Worm (Caenorhabditis elegans): ENCODE results near the gene Y69E1A.1.

Gene Y69E1A.1

DNA sequence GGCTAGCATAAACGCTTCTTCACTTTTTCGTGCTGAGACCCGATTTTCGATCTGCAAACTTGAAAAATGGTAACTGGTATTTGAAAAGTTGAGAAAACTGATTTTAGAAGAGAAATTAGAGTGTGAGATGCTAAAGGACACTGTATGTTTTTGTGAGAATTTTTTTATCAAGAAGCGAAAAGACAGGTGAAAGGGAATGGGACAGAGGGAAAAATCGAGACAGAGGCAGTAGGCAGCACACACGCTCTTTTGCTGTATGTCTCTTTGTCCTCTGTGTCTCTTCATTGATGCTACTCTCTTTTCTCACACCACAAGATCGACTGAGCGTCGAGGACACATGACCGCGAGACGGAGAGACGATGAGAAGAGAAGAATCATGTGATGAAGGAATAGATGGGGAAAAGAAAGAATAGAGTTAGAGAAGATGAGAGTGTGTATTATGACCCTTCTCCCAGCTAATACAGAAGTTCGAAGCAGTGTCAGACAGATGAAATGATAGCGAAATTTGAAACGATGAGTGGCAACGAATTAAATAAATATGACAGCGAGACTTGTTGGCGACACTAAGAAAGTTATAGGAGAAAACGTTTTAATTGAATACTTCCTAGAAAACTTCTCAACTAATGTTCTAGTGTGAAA is 12.7 kb downstream of the Y69E1A.1 start, which contains the start of gene lgg-2 (continued):
- TF ChIP-seq nhr-43 (tag; optimal IDR thresholded peaks at IDR 0.05; ENCODE audit: poor library complexity, severe bottlenecking) (peak; percentile 95), lin-15B (tag; optimal IDR thresholded peaks at IDR 0.05) (peak; percentile 82), nhr-11 (tag; optimal IDR thresholded peaks at IDR 0.05) (peak; percentile 90), skn-1 (tag; optimal IDR thresholded peaks at IDR 0.05) (peak; percentile 30), lsy-12 (tag; optimal IDR thresholded peaks at IDR 0.05) (peak; percentile 94), pha-4 (tag; optimal IDR thresholded peaks at IDR 0.05) (peak; percentile 95), ama-1 (optimal IDR thresholded peaks at IDR 0.05) (peak; percentile 73), elt-1 (tag; optimal IDR thresholded peaks at IDR 0.05) (peak; percentile 88), nhr-237 (tag; optimal IDR thresholded peaks at IDR 0.05) (no peak), ceh-9 (tag; optimal IDR thresholded peaks at IDR 0.05) (no peak), R02D3.7 (tag; optimal IDR thresholded peaks at IDR 0.05) (peak; percentile 75), zag-1 (tag; optimal IDR thresholded peaks at IDR 0.05) (no peak), eor-1 (tag; optimal IDR thresholded peaks at IDR 0.05) (peak in 1 of 2 experiments; percentile 63), pqm-1 (tag; optimal IDR thresholded peaks at IDR 0.05) (peak; percentile 93), hmg-11 (tag; optimal IDR thresholded peaks at IDR 0.05) (peak; percentile 78), egl-27 (tag; optimal IDR thresholded peaks at IDR 0.05) (peak; percentile 87), elt-2 (tag; optimal IDR thresholded peaks at IDR 0.05) (peak; percentile 92), tbx-2 (tag; optimal IDR thresholded peaks at IDR 0.05) (peak; percentile 88), fkh-2 (tag; optimal IDR thresholded peaks at IDR 0.05) (no peak), snpc-4 (tag; optimal IDR thresholded peaks at IDR 0.05) (peak; percentile 78), ztf-11 (tag; optimal IDR thresholded peaks at IDR 0.05) (no peak), ceh-28 (tag; optimal IDR thresholded peaks at IDR 0.05) (peak; percentile 93), daf-12 (tag; optimal IDR thresholded peaks at IDR 0.05) (no peak), aly-2 (tag; optimal IDR thresholded peaks at IDR 0.05) (no peak), nhr-25 (tag; optimal IDR thresholded peaks at IDR 0.05) (peak; percentile 98), fos-1 (tag; optimal IDR thresholded peaks at IDR 0.05) (peak; percentile 79), ZK546.5 (tag; optimal IDR thresholded peaks at IDR 0.05) (no peak)

DNA sequence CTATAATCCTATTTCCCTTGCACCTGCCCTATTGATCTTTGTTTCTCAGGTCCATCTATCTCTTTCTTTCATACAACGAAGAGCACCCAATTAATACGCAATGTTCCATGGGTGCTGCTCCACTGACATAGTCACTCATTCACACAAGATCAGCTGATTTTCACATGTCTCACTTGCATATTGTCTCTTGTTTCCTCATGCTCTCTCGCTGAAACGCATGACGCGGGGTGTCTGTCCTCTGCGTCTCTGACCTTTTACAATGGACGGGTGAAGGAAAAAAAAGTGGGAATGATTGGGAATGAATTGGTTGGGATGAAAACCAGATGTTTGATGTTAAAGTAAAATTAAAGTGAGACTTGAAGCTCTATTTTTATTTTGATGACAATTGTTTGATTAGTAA is 13.4 kb downstream of the Y69E1A.1 start:
- TF ChIP-seq eor-1 (tag; optimal IDR thresholded peaks at IDR 0.05) (peak in 1 of 2 experiments; percentile 32), ceh-28 (tag; optimal IDR thresholded peaks at IDR 0.05) (peak; percentile 65), jun-1 (tag; optimal IDR thresholded peaks at IDR 0.05) (peak; percentile 75), nfya-1 (tag; optimal IDR thresholded peaks at IDR 0.05; ENCODE audit: insufficient read depth) (peak; percentile 90), ceh-16 (tag; optimal IDR thresholded peaks at IDR 0.05) (no peak), sea-2 (GFP tag; optimal IDR thresholded peaks at IDR 0.05) (no peak), nhr-11 (tag; optimal IDR thresholded peaks at IDR 0.05) (no peak), unc-62 (GFP tag; optimal IDR thresholded peaks at IDR 0.05) (peak; percentile 57), mml-1 (tag; optimal IDR thresholded peaks at IDR 0.05) (peak; percentile 81), lsy-12 (tag; optimal IDR thresholded peaks at IDR 0.05) (peak; percentile 90), nhr-43 (tag; optimal IDR thresholded peaks at IDR 0.05; ENCODE audit: poor library complexity, severe bottlenecking) (peak; percentile 40), snpc-4 (tag; optimal IDR thresholded peaks at IDR 0.05) (peak; percentile 26), R02D3.7 (tag; optimal IDR thresholded peaks at IDR 0.05) (no peak), unc-39 (tag; optimal IDR thresholded peaks at IDR 0.05) (no peak), nhr-237 (tag; optimal IDR thresholded peaks at IDR 0.05) (no peak), fkh-2 (tag; optimal IDR thresholded peaks at IDR 0.05) (no peak), nhr-25 (tag; optimal IDR thresholded peaks at IDR 0.05) (peak; percentile 40), nhr-77 (tag; optimal IDR thresholded peaks at IDR 0.05) (no peak), elt-3 (tag; optimal IDR thresholded peaks at IDR 0.05) (peak in 1 of 3 experiments; percentile 17), ama-1 (optimal IDR thresholded peaks at IDR 0.05) (peak; percentile 80), egl-5 (tag; optimal IDR thresholded peaks at IDR 0.05) (peak; percentile 95), skn-1 (tag; optimal IDR thresholded peaks at IDR 0.05) (no peak), ztf-11 (tag; optimal IDR thresholded peaks at IDR 0.05) (no peak), tbx-2 (tag; optimal IDR thresholded peaks at IDR 0.05) (peak; percentile 56), nhr-67 (tag; optimal IDR thresholded peaks at IDR 0.05) (no peak), ceh-9 (tag; optimal IDR thresholded peaks at IDR 0.05) (no peak), hmg-11 (tag; optimal IDR thresholded peaks at IDR 0.05) (no peak), fkh-10 (GFP tag; optimal IDR thresholded peaks at IDR 0.05) (no peak), nhr-76 (tag; optimal IDR thresholded peaks at IDR 0.05) (no peak), lin-39 (tag; optimal IDR thresholded peaks at IDR 0.05) (peak; percentile 43), aly-2 (tag; optimal IDR thresholded peaks at IDR 0.05) (no peak), nhr-12 (tag; optimal IDR thresholded peaks at IDR 0.05) (no peak), nhr-23 (tag; optimal IDR thresholded peaks at IDR 0.05) (peak; percentile 80), lin-15B (tag; optimal IDR thresholded peaks at IDR 0.05) (peak; percentile 26), ZK546.5 (tag; optimal IDR thresholded peaks at IDR 0.05) (no peak), nhr-28 (tag; optimal IDR thresholded peaks at IDR 0.05) (no peak), elt-2 (tag; optimal IDR thresholded peaks at IDR 0.05) (peak; percentile 59), pqm-1 (tag; optimal IDR thresholded peaks at IDR 0.05) (peak; percentile 64), ceh-82 (tag; optimal IDR thresholded peaks at IDR 0.05) (no peak), zag-1 (tag; optimal IDR thresholded peaks at IDR 0.05) (no peak), elt-1 (tag; optimal IDR thresholded peaks at IDR 0.05) (peak; percentile 32), mdl-1 (tag; optimal IDR thresholded peaks at IDR 0.05) (peak; percentile 60), daf-12 (tag; optimal IDR thresholded peaks at IDR 0.05) (no peak), ztf-4 (tag; optimal IDR thresholded peaks at IDR 0.05) (peak; percentile 65), fos-1 (tag; optimal IDR thresholded peaks at IDR 0.05) (no peak), egl-27 (tag; optimal IDR thresholded peaks at IDR 0.05) (peak; percentile 53), pha-4 (tag; optimal IDR thresholded peaks at IDR 0.05) (peak; percentile 63)

Data from whole organism, L3 larva.